Fruit fly (Drosophila melanogaster) whole organism, embryonic: Measurements from ENCODE around the gene ninaB.

Experiments used
- BEAF-32 ChIP-seq: fragments of 200-800 bp; sonication (Bioruptor generic); optimal IDR thresholded peaks from 3 replicates; lab custom pipeline; 2017; ENCODE audit warnings: missing biosample characterization, missing genetic modification characterization, mild to moderate bottlenecking, moderate library complexity, missing genetic modification reagents
- Bgb ChIP-seq: fragments of 200-800 bp; sonication (Bioruptor generic); IDR thresholded peaks from 2 replicates; pipeline ENCODE4 v1.3.6; 2022; ENCODE audit warnings: missing biosample characterization, missing genetic modification characterization; ENCODE audit not compliant: partially characterized antibody
- CG10209 ChIP-seq: fragments of 200-800 bp; sonication (Bioruptor generic); optimal IDR thresholded peaks from 3 replicates; lab custom pipeline; 2017; ENCODE audit warnings: missing biosample characterization, mild to moderate bottlenecking, missing genetic modification characterization, missing genetic modification reagents
- CG11247 ChIP-seq: fragments of 200-800 bp; sonication (Bioruptor generic); IDR thresholded peaks from 2 replicates; pipeline ENCODE4 v1.3.6; 2022; ENCODE audit warnings: missing biosample characterization, missing genetic modification characterization
- CG14014 ChIP-seq: fragments of 200-800 bp; sonication (Bioruptor generic); IDR thresholded peaks from 2 replicates; pipeline ENCODE4 v1.3.6; 2022; ENCODE audit warnings: missing biosample characterization, missing genetic modification characterization
- CG1529 ChIP-seq: fragments of 200-800 bp; sonication (Bioruptor generic); optimal IDR thresholded peaks from 3 replicates; lab custom pipeline; 2018; ENCODE audit warnings: missing biosample characterization, missing genetic modification characterization
- CG15696 ChIP-seq: fragments of 200-800 bp; sonication (Bioruptor generic); optimal IDR thresholded peaks from 2 replicates; lab custom pipeline; 2019; ENCODE audit warnings: missing biosample characterization, mild to moderate bottlenecking, missing genetic modification characterization, moderate library complexity
- CG1603 ChIP-seq: fragments of 200-800 bp; sonication (Bioruptor generic); optimal IDR thresholded peaks from 2 replicates; lab custom pipeline; 2019; ENCODE audit warnings: missing biosample characterization, mild to moderate bottlenecking, missing genetic modification characterization, moderate library complexity
- CG16863 ChIP-seq: fragments of 200-800 bp; sonication (Bioruptor generic); optimal IDR thresholded peaks from 3 replicates; lab custom pipeline; 2016; ENCODE audit warnings: missing biosample characterization, missing genetic modification characterization
- CG17359 ChIP-seq: fragments of 200-800 bp; sonication (Bioruptor generic); optimal IDR thresholded peaks from 3 replicates; lab custom pipeline; 2018; ENCODE audit warnings: missing biosample characterization, mild to moderate bottlenecking, missing genetic modification characterization, moderate library complexity
- CG1792 ChIP-seq: fragments of 200-800 bp; sonication (Bioruptor generic); optimal IDR thresholded peaks from 2 replicates; lab custom pipeline; 2016; ENCODE audit warnings: missing biosample characterization, missing genetic modification characterization
- CG18599 ChIP-seq: fragments of 200-800 bp; sonication (Bioruptor generic); optimal IDR thresholded peaks from 3 replicates; lab custom pipeline; 2017; ENCODE audit warnings: missing biosample characterization, missing genetic modification characterization, mild to moderate bottlenecking, moderate library complexity, missing genetic modification reagents
- CG2129 ChIP-seq: fragments of 200-800 bp; sonication (Bioruptor generic); IDR thresholded peaks from 2 replicates; pipeline ENCODE4 v1.3.6; 2022; ENCODE audit warnings: missing biosample characterization, missing genetic modification characterization; ENCODE audit not compliant: partially characterized antibody
- CG34422 ChIP-seq: fragments of 200-800 bp; sonication (Bioruptor generic); IDR thresholded peaks from 3 replicates; pipeline ENCODE4 v1.3.6; 2022; ENCODE audit warnings: missing biosample characterization, missing genetic modification characterization
- D ChIP-seq, 2 experiments: fragments of 200-800 bp in 1 of 2; fragments of >200 bp in 1 of 2; sonication (Bioruptor generic) in 1 of 2; optimal IDR thresholded peaks; 2 replicates in 1 of 2; 3 replicates in 1 of 2; lab custom pipeline; 2017; ENCODE audit warnings: mild to moderate bottlenecking in 1 of 2, missing biosample characterization in 1 of 2, missing genetic modification characterization in 1 of 2, missing genetic modification reagents in 1 of 2
- Dll ChIP-seq: fragments of 200-800 bp; sonication (Bioruptor generic); IDR thresholded peaks from 4 replicates; pipeline ENCODE4 v1.3.6; 2022; ENCODE audit warnings: missing biosample characterization, missing genetic modification characterization; ENCODE audit not compliant: partially characterized antibody
- Ets97D ChIP-seq: fragments of 200-800 bp; sonication (Bioruptor generic); optimal IDR thresholded peaks from 3 replicates; lab custom pipeline; 2016; ENCODE audit warnings: missing biosample characterization, missing genetic modification characterization
- H15 ChIP-seq: fragments of 200-800 bp; sonication (Bioruptor generic); IDR thresholded peaks from 3 replicates; pipeline ENCODE4 v1.3.6; 2022; ENCODE audit warnings: missing biosample characterization, missing genetic modification characterization
- HHEX ChIP-seq: fragments of 200-800 bp; sonication (Bioruptor generic); optimal IDR thresholded peaks from 3 replicates; lab custom pipeline; 2017; ENCODE audit warnings: missing biosample characterization, mild to moderate bottlenecking, missing genetic modification characterization, missing genetic modification reagents
- Hsf ChIP-seq: fragments of 200-800 bp; sonication (Bioruptor generic); optimal IDR thresholded peaks from 3 replicates; lab custom pipeline; 2016; ENCODE audit warnings: missing biosample characterization, missing genetic modification characterization
- MESR4 ChIP-seq: fragments of 200-800 bp; sonication (Bioruptor generic); optimal IDR thresholded peaks from 2 replicates; lab custom pipeline; 2018; ENCODE audit warnings: missing biosample characterization, mild to moderate bottlenecking, missing genetic modification characterization, moderate library complexity
- NC2α ChIP-seq: fragments of 200-800 bp; sonication (Bioruptor generic); optimal IDR thresholded peaks from 2 replicates; lab custom pipeline; 2016; ENCODE audit warnings: missing biosample characterization, missing genetic modification characterization
- Opbp ChIP-seq: fragments of 200-800 bp; sonication (Bioruptor generic); IDR thresholded peaks from 3 replicates; pipeline ENCODE4 v1.3.6; 2022; ENCODE audit warnings: missing biosample characterization, missing genetic modification characterization; ENCODE audit not compliant: partially characterized antibody
- Sin3A ChIP-seq: fragments of >200 bp; optimal IDR thresholded peaks from 2 replicates; lab custom pipeline; 2018
- bcd ChIP-seq: fragments of 200-800 bp; sonication (Bioruptor generic); optimal IDR thresholded peaks from 2 replicates; lab custom pipeline; 2017; ENCODE audit warnings: missing biosample characterization, mild to moderate bottlenecking, missing genetic modification characterization
- bigmax ChIP-seq: fragments of 200-800 bp; sonication (Bioruptor generic); optimal IDR thresholded peaks from 2 replicates; lab custom pipeline; 2018; ENCODE audit warnings: missing biosample characterization, mild to moderate bottlenecking, missing genetic modification characterization
- chinmo ChIP-seq: fragments of 200-800 bp; sonication (Bioruptor generic); IDR thresholded peaks from 4 replicates; pipeline ENCODE4 v1.3.6; 2022; ENCODE audit warnings: missing biosample characterization, missing genetic modification characterization; ENCODE audit not compliant: partially characterized antibody
- ci ChIP-seq: fragments of 200-800 bp; sonication (Bioruptor generic); IDR thresholded peaks from 3 replicates; pipeline ENCODE4 v1.3.6; 2022; ENCODE audit warnings: missing biosample characterization, missing genetic modification characterization
- dm ChIP-seq: fragments of 200-800 bp; sonication (Bioruptor generic); optimal IDR thresholded peaks from 3 replicates; lab custom pipeline; 2016; ENCODE audit warnings: missing biosample characterization, missing genetic modification characterization
- dpn ChIP-seq, 2 experiments: fragments of 200-800 bp; sonication (Bioruptor generic); optimal IDR thresholded peaks; 3 replicates each; lab custom pipeline; 2016; ENCODE audit warnings: missing biosample characterization in 2 of 2, missing genetic modification characterization in 2 of 2
- exex ChIP-seq: fragments of 200-800 bp; sonication (Bioruptor generic); optimal IDR thresholded peaks from 4 replicates; lab custom pipeline; 2018; ENCODE audit warnings: missing biosample characterization, mild to moderate bottlenecking, missing genetic modification characterization, moderate library complexity
- gcm2 ChIP-seq: fragments of 200-800 bp; sonication (Bioruptor generic); optimal IDR thresholded peaks from 2 replicates; lab custom pipeline; 2016; ENCODE audit warnings: missing biosample characterization, missing genetic modification characterization
- her ChIP-seq: fragments of 200-800 bp; sonication (Bioruptor generic); optimal IDR thresholded peaks from 2 replicates; lab custom pipeline; 2016; ENCODE audit warnings: missing biosample characterization, missing genetic modification characterization
- kni ChIP-seq: fragments of 200-800 bp; sonication (Bioruptor generic); optimal IDR thresholded peaks from 3 replicates; lab custom pipeline; 2017; ENCODE audit warnings: mild to moderate bottlenecking, missing biosample characterization, missing genetic modification reagents, missing genetic modification characterization
- lab ChIP-seq: fragments of 200-800 bp; sonication (Bioruptor generic); optimal IDR thresholded peaks from 3 replicates; lab custom pipeline; 2017; ENCODE audit warnings: missing biosample characterization, missing genetic modification characterization, mild to moderate bottlenecking, moderate library complexity, missing genetic modification reagents
- nmo ChIP-seq: fragments of 200-800 bp; sonication (Bioruptor generic); optimal IDR thresholded peaks from 2 replicates; lab custom pipeline; 2018; ENCODE audit warnings: missing biosample characterization, mild to moderate bottlenecking, missing genetic modification characterization, moderate library complexity
- pfk ChIP-seq: fragments of 200-800 bp; sonication (Bioruptor generic); optimal IDR thresholded peaks from 2 replicates; lab custom pipeline; 2018; ENCODE audit warnings: missing biosample characterization, mild to moderate bottlenecking, missing genetic modification characterization, moderate library complexity
- pzg ChIP-seq: fragments of 200-800 bp; sonication (Bioruptor generic); optimal IDR thresholded peaks from 3 replicates; lab custom pipeline; 2018; ENCODE audit warnings: missing biosample characterization, mild to moderate bottlenecking, missing genetic modification characterization, moderate library complexity
- schlank ChIP-seq: fragments of 200-800 bp; sonication (Bioruptor generic); optimal IDR thresholded peaks from 2 replicates; lab custom pipeline; 2018; ENCODE audit warnings: missing biosample characterization, mild to moderate bottlenecking, missing genetic modification characterization
- sim ChIP-seq: fragments of 200-800 bp; sonication (Bioruptor generic); IDR thresholded peaks from 2 replicates; pipeline ENCODE4 v1.3.6; 2022; ENCODE audit warnings: missing biosample characterization, missing genetic modification characterization
- sima ChIP-seq: fragments of 200-800 bp; sonication (Bioruptor generic); optimal IDR thresholded peaks from 2 replicates; lab custom pipeline; 2016; ENCODE audit warnings: missing biosample characterization, missing genetic modification characterization
- ssp ChIP-seq: fragments of 200-800 bp; sonication (Bioruptor generic); IDR thresholded peaks from 2 replicates; pipeline ENCODE4 v1.3.6; 2022; ENCODE audit warnings: missing biosample characterization, missing genetic modification characterization
- stwl ChIP-seq: fragments of 200-800 bp; sonication (Bioruptor generic); optimal IDR thresholded peaks from 3 replicates; lab custom pipeline; 2018; ENCODE audit warnings: missing biosample characterization, mild to moderate bottlenecking, missing genetic modification characterization, moderate library complexity
- toy ChIP-seq: fragments of 200-800 bp; sonication (Bioruptor generic); IDR thresholded peaks from 2 replicates; pipeline ENCODE4 v1.3.6; 2022; ENCODE audit warnings: missing biosample characterization, missing genetic modification characterization
- vfl ChIP-seq: fragments of 200-800 bp; sonication (Bioruptor generic); optimal IDR thresholded peaks from 2 replicates; lab custom pipeline; 2016; ENCODE audit warnings: missing biosample characterization, missing genetic modification characterization
- wek ChIP-seq: fragments of 200-800 bp; sonication (Bioruptor generic); optimal IDR thresholded peaks from 3 replicates; lab custom pipeline; 2018; ENCODE audit warnings: missing biosample characterization, mild to moderate bottlenecking, missing genetic modification characterization, moderate library complexity
- zen2 ChIP-seq: fragments of 200-800 bp; sonication (Bioruptor generic); IDR thresholded peaks from 3 replicates; pipeline ENCODE4 v1.3.6; 2022; ENCODE audit warnings: missing biosample characterization, missing genetic modification characterization; ENCODE audit not compliant: partially characterized antibody

ninaB gene

dm6 chr3R:13659865-13660738 lies 40.3 kb upstream of the ninaB start, which contains the start of gene Hrb87F (continued):
- TF ChIP-seq ci (GFP tag; lab: Robert Waterston, UW) (peak; percentile 52; the same call in 1 of the 3 replicates), CG10209 (GFP tag; lab: Kevin White, UChicago) (no peak), dpn (GFP tag; optimal IDR thresholded peaks at IDR 0.05; lab: Kevin White, UChicago) (no peak), sima (GFP tag; lab: Kevin White, UChicago) (no peak), pzg (GFP tag; lab: Kevin White, UChicago) (peak; percentile 51), sim (GFP tag; lab: Robert Waterston, UW) (no peak), Sin3A (peak; percentile 47), CG2129 (GFP tag; lab: Robert Waterston, UW) (no peak), toy (GFP tag; lab: Robert Waterston, UW) (no peak), Dll (GFP tag; lab: Robert Waterston, UW) (no peak), pfk (GFP tag; lab: Kevin White, UChicago) (peak; percentile 91), lab (GFP tag; lab: Kevin White, UChicago) (no peak), CG14014 (GFP tag; lab: Robert Waterston, UW) (0 out of 2 replicates have a peak, but pooled peaks have one; percentile 5), D (optimal IDR thresholded peaks at IDR 0.05; lab: Kevin White, UChicago) (no peak), D (GFP tag; optimal IDR thresholded peaks at IDR 0.05; lab: Kevin White, UChicago) (no peak), kni (GFP tag; lab: Kevin White, UChicago) (no peak), HHEX (no peak), ssp (GFP tag; lab: Robert Waterston, UW) (peak; percentile 91), Ets97D (GFP tag; lab: Kevin White, UChicago) (peak; percentile 78), bigmax (GFP tag; lab: Kevin White, UChicago) (no peak), CG11247 (GFP tag; lab: Robert Waterston, UW) (no peak), H15 (no peak), exex (tag; lab: Kevin White, UChicago) (no peak), zen2 (no peak), schlank (tag; lab: Kevin White, UChicago) (no peak), gcm2 (GFP tag; lab: Kevin White, UChicago) (no peak), Hsf (GFP tag; lab: Kevin White, UChicago) (no peak), Opbp (GFP tag; lab: Robert Waterston, UW) (0 out of 3 replicates have a peak, but pooled peaks have one; percentile 11), Bgb (GFP tag; lab: Robert Waterston, UW) (peak; percentile 19; the same call in 1 of the 2 replicates), CG1529 (GFP tag; lab: Kevin White, UChicago) (no peak), BEAF-32 (GFP tag; lab: Kevin White, UChicago) (peak; percentile 40), CG18599 (GFP tag; lab: Kevin White, UChicago) (no peak), CG34422 (GFP tag; lab: Robert Waterston, UW) (peak; percentile 81; the same call in 1 of the 3 replicates), vfl (GFP tag; lab: Kevin White, UChicago) (no peak), her (GFP tag; lab: Kevin White, UChicago) (peak; percentile 29), CG17359 (peak; percentile 55), CG1792 (GFP tag; lab: Kevin White, UChicago) (no peak), NC2α (no peak), CG16863 (no peak), dm (GFP tag; lab: Kevin White, UChicago) (peak; percentile 9), wek (GFP tag; lab: Kevin White, UChicago) (peak; percentile 88), MESR4 (GFP tag; lab: Kevin White, UChicago) (peak; percentile 85), nmo (GFP tag; lab: Kevin White, UChicago) (no peak), CG15696 (tag; lab: Kevin White, UChicago) (no peak), bcd (GFP tag; lab: Kevin White, UChicago) (no peak), chinmo (no peak), CG1603 (peak; percentile 65), stwl (tag; lab: Kevin White, UChicago) (no peak)
